Worm (Caenorhabditis elegans): ENCODE data around the gene nspf-1.

- TF ChIP-seq lin-13 (GFP tag; optimal IDR thresholded peaks at IDR 0.05) = no peak
- no peak for TF ChIP-seq zag-1 (tag; optimal IDR thresholded peaks at IDR 0.05)
- TF ChIP-seq nhr-25 (tag; optimal IDR thresholded peaks at IDR 0.05) = no peak
- TF ChIP-seq F13H6.1 (tag; optimal IDR thresholded peaks at IDR 0.05) = peak; percentile 22
- TF ChIP-seq blmp-1 (tag; optimal IDR thresholded peaks at IDR 0.05; ENCODE audit: insufficient read depth) = no peak
These were observed 7.7 kb downstream of the nspf-1 start for ce11 chrII:2695079-2695478.

All from whole organism, L2 larva.